Worm (Caenorhabditis elegans): ENCODE data around the gene R11G1.7.

The R11G1.7 gene

DNA sequence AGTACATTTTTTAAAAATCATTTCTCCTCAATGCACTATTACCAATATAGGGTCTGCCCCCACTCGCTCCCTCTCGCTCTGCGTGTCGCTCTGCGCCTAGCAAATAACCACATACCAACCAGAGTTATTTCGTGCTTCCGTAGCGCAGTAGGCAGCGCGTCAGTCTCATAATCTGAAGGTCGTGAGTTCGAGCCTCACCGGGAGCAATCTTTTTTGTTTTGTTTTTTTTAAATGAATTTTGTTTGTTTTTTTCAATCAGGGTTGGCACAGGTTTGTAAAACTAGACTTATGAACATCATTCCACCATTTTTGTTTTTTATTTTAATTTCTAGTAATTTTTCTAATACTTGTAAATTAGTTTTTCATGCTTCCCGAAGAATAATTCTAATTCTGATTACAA, 41.6 kb downstream of the R11G1.7 start:
- peak; percentile 91 for TF ChIP-seq drap-1 (GFP tag; optimal IDR thresholded peaks at IDR 0.05)
- no peak for TF ChIP-seq nhr-2 (tag; optimal IDR thresholded peaks at IDR 0.05)
- peak; percentile 69 for TF ChIP-seq flh-1 (GFP tag; optimal IDR thresholded peaks at IDR 0.05)
- TF ChIP-seq ham-2 (GFP tag; optimal IDR thresholded peaks at IDR 0.05): peak; percentile 68
- TF ChIP-seq cnd-1 (tag; optimal IDR thresholded peaks at IDR 0.05): peak; percentile 90
- no peak for TF ChIP-seq nhr-76 (tag; optimal IDR thresholded peaks at IDR 0.05)
- TF ChIP-seq ceh-83 (GFP tag; optimal IDR thresholded peaks at IDR 0.05): peak; percentile 95
- peak; percentile 85 for TF ChIP-seq unc-120 (tag; optimal IDR thresholded peaks at IDR 0.05; ENCODE audit: poor library complexity, severe bottlenecking)
- no peak for TF ChIP-seq elt-1 (tag; optimal IDR thresholded peaks at IDR 0.05; ENCODE audit: borderline replicate concordance, insufficient read depth)
- peak; percentile 59 for TF ChIP-seq mep-1 (tag; optimal IDR thresholded peaks at IDR 0.05)
- TF ChIP-seq M03D4.4 (tag; optimal IDR thresholded peaks at IDR 0.05): peak; percentile 93
- TF ChIP-seq sem-2 (GFP tag; optimal IDR thresholded peaks at IDR 0.05): peak; percentile 69
- TF ChIP-seq sptf-1 (tag; optimal IDR thresholded peaks at IDR 0.05): peak; percentile 95
- TF ChIP-seq ces-1 (GFP tag; optimal IDR thresholded peaks at IDR 0.05): peak; percentile 25
- TF ChIP-seq lin-13 (tag; optimal IDR thresholded peaks at IDR 0.05): peak; percentile 32
- peak; percentile 76 for TF ChIP-seq lin-32 (GFP tag; optimal IDR thresholded peaks at IDR 0.05)
- peak; percentile 20 for TF ChIP-seq blmp-1 (tag; optimal IDR thresholded peaks at IDR 0.05)
- TF ChIP-seq pha-4 (tag; optimal IDR thresholded peaks at IDR 0.05): peak; percentile 28
- TF ChIP-seq elt-3 (tag; optimal IDR thresholded peaks at IDR 0.05): no peak
- no peak for TF ChIP-seq nhr-12 (tag; optimal IDR thresholded peaks at IDR 0.05)
- peak; percentile 92 for TF ChIP-seq mls-2 (tag; optimal IDR thresholded peaks at IDR 0.05)
- peak; percentile 84 for TF ChIP-seq ceh-43 (GFP tag; optimal IDR thresholded peaks at IDR 0.05)
- TF ChIP-seq unc-39 (tag; optimal IDR thresholded peaks at IDR 0.05): peak; percentile 36
- peak; percentile 87 for TF ChIP-seq bed-3 (GFP tag; optimal IDR thresholded peaks at IDR 0.05)
- TF ChIP-seq unc-62 (GFP tag; optimal IDR thresholded peaks at IDR 0.05): peak; percentile 21
- no peak for TF ChIP-seq zip-8 (tag; optimal IDR thresholded peaks at IDR 0.05)
- peak; percentile 34 for TF ChIP-seq lsy-2 (tag; optimal IDR thresholded peaks at IDR 0.05)
- TF ChIP-seq tbx-8 (GFP tag; optimal IDR thresholded peaks at IDR 0.05): peak; percentile 83
- peak; percentile 12 for TF ChIP-seq nhr-237 (tag; optimal IDR thresholded peaks at IDR 0.05)
- TF ChIP-seq hlh-1 (tag; optimal IDR thresholded peaks at IDR 0.05): peak; percentile 5
- TF ChIP-seq ztf-11 (tag; optimal IDR thresholded peaks at IDR 0.05): no peak

DNA sequence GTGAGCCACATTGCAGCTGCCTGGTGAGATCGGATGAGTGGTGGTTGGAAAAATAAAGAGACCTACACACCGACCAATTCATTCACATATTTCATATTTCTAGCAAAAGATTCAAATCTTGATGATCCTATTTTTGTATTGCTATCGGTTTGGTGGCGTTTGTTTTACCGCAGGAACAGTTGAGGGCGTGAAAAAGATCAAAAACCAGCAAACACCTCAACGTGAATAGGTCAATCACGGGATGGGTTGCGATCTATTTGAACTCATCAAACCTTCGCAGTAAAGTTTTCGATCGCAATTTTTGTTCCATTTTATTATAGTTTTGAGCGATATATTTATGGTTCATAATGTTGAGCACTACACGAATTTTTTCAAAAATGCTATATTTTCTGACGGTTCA, 45.8 kb downstream of the R11G1.7 start:
- TF ChIP-seq nhr-28 (tag; optimal IDR thresholded peaks at IDR 0.05) (no peak), flh-1 (GFP tag; optimal IDR thresholded peaks at IDR 0.05) (no peak), nhr-2 (tag; optimal IDR thresholded peaks at IDR 0.05) (no peak), elt-1 (tag; optimal IDR thresholded peaks at IDR 0.05; ENCODE audit: borderline replicate concordance, insufficient read depth) (no peak), nhr-12 (tag; optimal IDR thresholded peaks at IDR 0.05) (no peak), ceh-83 (GFP tag; optimal IDR thresholded peaks at IDR 0.05) (no peak), pha-4 (tag; optimal IDR thresholded peaks at IDR 0.05) (no peak), unc-120 (tag; optimal IDR thresholded peaks at IDR 0.05; ENCODE audit: poor library complexity, severe bottlenecking) (no peak), ces-1 (GFP tag; optimal IDR thresholded peaks at IDR 0.05) (no peak), tbx-8 (GFP tag; optimal IDR thresholded peaks at IDR 0.05) (no peak), ham-2 (GFP tag; optimal IDR thresholded peaks at IDR 0.05) (no peak), lin-32 (GFP tag; optimal IDR thresholded peaks at IDR 0.05) (no peak), ceh-39 (tag; optimal IDR thresholded peaks at IDR 0.05) (no peak), unc-39 (tag; optimal IDR thresholded peaks at IDR 0.05) (no peak), unc-62 (GFP tag; optimal IDR thresholded peaks at IDR 0.05) (no peak), M03D4.4 (tag; optimal IDR thresholded peaks at IDR 0.05) (no peak), mab-5 (tag; optimal IDR thresholded peaks at IDR 0.05) (no peak), bed-3 (GFP tag; optimal IDR thresholded peaks at IDR 0.05) (no peak), ztf-11 (tag; optimal IDR thresholded peaks at IDR 0.05) (no peak)

DNA sequence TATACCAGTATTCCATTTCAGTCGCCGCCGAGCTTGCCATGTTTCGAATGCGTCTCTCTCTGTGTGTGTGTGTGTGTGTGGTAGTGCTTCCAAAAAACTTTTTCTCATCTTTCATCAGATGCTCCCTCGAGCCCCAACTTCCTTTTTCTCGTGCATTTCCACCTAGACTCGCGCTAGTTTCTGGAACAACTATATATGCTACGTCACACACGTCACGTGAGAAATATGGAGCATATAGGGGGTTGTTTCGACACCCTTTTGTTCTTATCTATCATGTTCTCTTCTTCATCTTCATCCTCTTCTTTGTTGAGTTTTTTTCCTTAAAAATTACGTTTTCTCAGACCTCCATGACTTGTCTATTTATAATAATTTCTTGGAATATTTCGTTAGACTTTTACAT, 49.2 kb downstream of the R11G1.7 start:
- TF ChIP-seq ham-2 (GFP tag; optimal IDR thresholded peaks at IDR 0.05) (no peak), ceh-39 (tag; optimal IDR thresholded peaks at IDR 0.05) (no peak), nhr-28 (tag; optimal IDR thresholded peaks at IDR 0.05) (no peak), sptf-1 (tag; optimal IDR thresholded peaks at IDR 0.05) (no peak), nhr-2 (tag; optimal IDR thresholded peaks at IDR 0.05) (no peak), ztf-11 (tag; optimal IDR thresholded peaks at IDR 0.05) (no peak), ceh-43 (GFP tag; optimal IDR thresholded peaks at IDR 0.05) (no peak), mep-1 (tag; optimal IDR thresholded peaks at IDR 0.05) (no peak), bed-3 (GFP tag; optimal IDR thresholded peaks at IDR 0.05) (no peak), cnd-1 (tag; optimal IDR thresholded peaks at IDR 0.05) (no peak), unc-39 (tag; optimal IDR thresholded peaks at IDR 0.05) (no peak)

All from whole organism, mixed stage, embryonic.